Fruit fly (Drosophila melanogaster) Kc167 (cell line): ENCODE results near the gene Ets21C.

Source experiments
- Myc ChIP-seq: fragments of >200 bp; optimal IDR thresholded peaks from 2 replicates; lab custom pipeline; 2017; ENCODE audit warnings: missing external identifiers
- Sin3A ChIP-seq: fragments of >200 bp; optimal IDR thresholded peaks from 2 replicates; lab custom pipeline; 2018; ENCODE audit warnings: missing external identifiers
- h ChIP-seq: fragments of >200 bp; optimal IDR thresholded peaks from 3 replicates; lab custom pipeline; 2018; ENCODE audit warnings: missing external identifiers
- insv ChIP-seq: fragments of >200 bp; optimal IDR thresholded peaks from 3 replicates; lab custom pipeline; 2018; ENCODE audit warnings: missing external identifiers
- psq ChIP-seq: fragments of >200 bp; optimal IDR thresholded peaks from 2 replicates; lab custom pipeline; 2017; ENCODE audit warnings: missing external identifiers

DNA sequence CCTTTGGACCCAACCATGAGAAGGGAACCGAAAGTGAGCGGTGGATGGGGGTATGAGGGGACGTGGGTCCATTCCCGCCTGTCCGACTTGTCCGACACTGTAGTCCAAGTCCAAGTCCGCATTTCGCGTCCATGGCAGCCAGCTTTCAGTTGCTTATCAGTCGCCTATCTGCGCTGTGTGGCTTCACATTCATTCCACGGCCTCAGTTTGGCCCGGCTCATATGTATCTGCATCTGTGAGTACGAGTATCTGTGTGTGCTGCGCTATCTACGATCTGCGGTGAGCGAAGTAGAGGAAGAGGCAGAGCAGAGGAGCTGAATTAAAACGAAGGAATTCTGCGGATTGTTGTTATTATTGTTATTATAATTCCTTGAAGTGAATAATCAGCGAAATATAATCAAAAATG lies 28.2 kb downstream of the Ets21C start:
- TF ChIP-seq Sin3A (lab: Kevin White, UChicago) = no peak
- TF ChIP-seq h (lab: Kevin White, UChicago) = no peak
- no peak for TF ChIP-seq insv (lab: Kevin White, UChicago)
- TF ChIP-seq psq (lab: Kevin White, UChicago) = no peak
- TF ChIP-seq Myc (lab: Kevin White, UChicago) = no peak
